Worm (Caenorhabditis elegans) whole organism, young adult: Measurements from ENCODE around the gene R08C7.1.
A peak's percentile ranks its signal among the peaks of the same experiment; 100 is the strongest.

Experiments used
- F33H1.4 ChIP-seq: fragments of 200-800 bp; sonication (Bioruptor generic); IDR thresholded peaks from 2 replicates; pipeline ENCODE4 v1.3.6; 2022; ENCODE audit warnings: missing genetic modification reagents, missing genetic modification characterization, missing compliant biosample characterization
- F37B4.10 ChIP-seq: fragments of 200-800 bp; sonication (Bioruptor generic); IDR thresholded peaks from 2 replicates; pipeline ENCODE4 v1.3.6; 2022; ENCODE audit warnings: missing genetic modification characterization, missing compliant biosample characterization
- Y53G8AR.9 ChIP-seq: fragments of 200-800 bp; sonication (Bioruptor generic); conservative IDR thresholded peaks from 2 replicates; pipeline ENCODE4 v1.3.6; 2022; ENCODE audit warnings: missing genetic modification reagents, missing genetic modification characterization, missing compliant biosample characterization
- egrh-3 ChIP-seq: fragments of 200-800 bp; sonication (Bioruptor generic); IDR thresholded peaks from 2 replicates; pipeline ENCODE4 v1.3.6; 2022; ENCODE audit warnings: missing genetic modification reagents, missing genetic modification characterization, missing compliant biosample characterization
- madf-8 ChIP-seq: fragments of 200-800 bp; sonication (Bioruptor generic); conservative IDR thresholded peaks from 2 replicates; pipeline ENCODE4 v1.3.6; 2022; ENCODE audit warnings: missing genetic modification reagents, missing genetic modification characterization, missing compliant biosample characterization
- mcd-1 ChIP-seq: fragments of 200-800 bp; sonication (Bioruptor generic); IDR thresholded peaks from 2 replicates; pipeline ENCODE4 v1.3.6; 2022; ENCODE audit warnings: missing genetic modification reagents, missing genetic modification characterization, missing compliant biosample characterization
- nfyb-1 ChIP-seq: fragments of 200-800 bp; sonication (Bioruptor generic); IDR thresholded peaks from 2 replicates; pipeline ENCODE4 v1.3.6; 2022; ENCODE audit warnings: missing genetic modification reagents, missing genetic modification characterization, missing compliant biosample characterization
- nhr-80 ChIP-seq: sonication (generic microtip); optimal IDR thresholded peaks from 2 replicates; lab custom pipeline; 2016; ENCODE audit warnings: missing genetic modification characterization, missing compliant biosample characterization
- pbrm-1 ChIP-seq: fragments of 200-800 bp; sonication (Bioruptor generic); IDR thresholded peaks from 2 replicates; pipeline ENCODE4 v1.3.6; 2022; ENCODE audit warnings: missing genetic modification reagents, missing genetic modification characterization, missing compliant biosample characterization
- zfh-2 ChIP-seq: fragments of 200-800 bp; sonication (Bioruptor generic); conservative IDR thresholded peaks from 2 replicates; pipeline ENCODE4 v1.3.6; 2022; ENCODE audit warnings: missing genetic modification reagents, missing genetic modification characterization, missing compliant biosample characterization

The R08C7.1 gene

ce11 chrIV:4486738-4487137, 35.1 kb downstream of the R08C7.1 start, which contains the start of gene trx-3:
Gene trx-3, plus strand, starts transcription at chrIV:4487028.
- no peak for TF ChIP-seq F37B4.10 (GFP tag; lab: Robert Waterston, UW)
- peak; percentile 53 for TF ChIP-seq nhr-80 (tag; lab: Kevin White, UChicago)
- TF ChIP-seq, all 124 proteins: peak for 1

ce11 chrIV:4490148-4490652, 38.5 kb downstream of the R08C7.1 start, which contains the start of gene ZK180.7:
Gene ZK180.7, plus strand, starts transcription at chrIV:4490542.
- TF ChIP-seq nfyb-1 = no peak
- TF ChIP-seq F33H1.4 (GFP tag; lab: Robert Waterston, UW) = no peak
- peak; percentile 21; the same call in 1 of the 2 replicates for TF ChIP-seq egrh-3 (GFP tag; lab: Robert Waterston, UW)
- TF ChIP-seq madf-8 = no peak
- no peak for TF ChIP-seq pbrm-1 (GFP tag; lab: Robert Waterston, UW)
- TF ChIP-seq zfh-2 (GFP tag; lab: Robert Waterston, UW) = peak; percentile 76
- no peak for TF ChIP-seq mcd-1
- TF ChIP-seq Y53G8AR.9 (GFP tag; lab: Robert Waterston, UW) = no peak
